Fruit fly (Drosophila melanogaster): ENCODE results near the gene DENR.

dm6 chrX:16867622-16868021 lies 18.7 kb downstream of the DENR start:
- TF ChIP-seq cic (GFP tag; optimal IDR thresholded peaks at IDR 0.05) (no peak), CG14711 (tag; optimal IDR thresholded peaks at IDR 0.05) (no peak), CG1620 (GFP tag; optimal IDR thresholded peaks at IDR 0.05) (no peak), Clk (GFP tag; optimal IDR thresholded peaks at IDR 0.05) (no peak), toe (GFP tag; optimal IDR thresholded peaks at IDR 0.05) (no peak), CG7045 (GFP tag; optimal IDR thresholded peaks at IDR 0.05) (no peak), cnc (optimal IDR thresholded peaks at IDR 0.05) (no peak), Crg-1 (GFP tag; optimal IDR thresholded peaks at IDR 0.05) (no peak), CG12768 (GFP tag; optimal IDR thresholded peaks at IDR 0.05) (no peak), tj (GFP tag; optimal IDR thresholded peaks at IDR 0.05) (no peak), kay (GFP tag; ENCODE audit: borderline replicate concordance) (no peak), CG33017 (tag; optimal IDR thresholded peaks at IDR 0.05) (no peak)

All from whole organism, adult.